Fruit fly (Drosophila melanogaster) whole organism, embryonic: Measurements from ENCODE around the gene Fbw5.
A peak's percentile ranks its signal among the peaks of the same experiment; 100 is the strongest.

Source experiments
- Atf6 ChIP-seq: fragments of 200-800 bp; sonication (Bioruptor generic); IDR thresholded peaks from 2 replicates; pipeline ENCODE4 v1.3.6; 2022; ENCODE audit warnings: missing biosample characterization, missing genetic modification characterization
- CG10366 ChIP-seq: fragments of 200-800 bp; sonication (Bioruptor generic); IDR thresholded peaks from 2 replicates; pipeline ENCODE4 v1.3.6; 2022; ENCODE audit warnings: missing biosample characterization, missing genetic modification characterization
- CG11456 ChIP-seq: fragments of 200-800 bp; sonication (Bioruptor generic); IDR thresholded peaks from 3 replicates; pipeline ENCODE4 v1.3.6; 2022; ENCODE audit warnings: missing biosample characterization, missing genetic modification characterization
- CG12236 ChIP-seq: fragments of 200-800 bp; sonication (Bioruptor generic); optimal IDR thresholded peaks from 2 replicates; lab custom pipeline; 2016; ENCODE audit warnings: missing biosample characterization, missing genetic modification characterization
- CG1233 ChIP-seq: fragments of 200-800 bp; sonication (Bioruptor generic); optimal IDR thresholded peaks from 4 replicates; lab custom pipeline; 2018; ENCODE audit warnings: missing biosample characterization, mild to moderate bottlenecking, missing genetic modification characterization
- CG12744 ChIP-seq: fragments of 200-800 bp; sonication (Bioruptor generic); optimal IDR thresholded peaks from 2 replicates; lab custom pipeline; 2016; ENCODE audit warnings: missing biosample characterization, missing genetic modification characterization
- CG12942 ChIP-seq: fragments of 200-800 bp; sonication (Bioruptor generic); optimal IDR thresholded peaks from 3 replicates; lab custom pipeline; 2016; ENCODE audit warnings: missing biosample characterization, missing genetic modification characterization
- CG13296 ChIP-seq: fragments of 200-800 bp; sonication (Bioruptor generic); optimal IDR thresholded peaks from 3 replicates; lab custom pipeline; 2018; ENCODE audit warnings: missing biosample characterization, mild to moderate bottlenecking, missing genetic modification characterization
- CG13424 ChIP-seq: fragments of 200-800 bp; sonication (Bioruptor generic); optimal IDR thresholded peaks from 2 replicates; lab custom pipeline; 2019; ENCODE audit warnings: missing biosample characterization, mild to moderate bottlenecking, missing genetic modification characterization, moderate library complexity
- CG14050 ChIP-seq: fragments of 200-800 bp; sonication (Bioruptor generic); IDR thresholded peaks from 3 replicates; pipeline ENCODE4 v1.3.6; 2022; ENCODE audit warnings: missing biosample characterization, missing genetic modification characterization
- CG1832 ChIP-seq: fragments of 200-800 bp; sonication (Bioruptor generic); optimal IDR thresholded peaks from 2 replicates; lab custom pipeline; 2017; ENCODE audit warnings: missing biosample characterization, mild to moderate bottlenecking, missing genetic modification characterization, inconsistent platforms
- CG2678 ChIP-seq: fragments of 200-800 bp; sonication (Bioruptor generic); optimal IDR thresholded peaks from 3 replicates; lab custom pipeline; 2019; ENCODE audit warnings: missing biosample characterization, mild to moderate bottlenecking, missing genetic modification characterization, moderate library complexity
- CG30431 ChIP-seq: fragments of 200-800 bp; sonication (Bioruptor generic); optimal IDR thresholded peaks from 2 replicates; lab custom pipeline; 2017; ENCODE audit warnings: missing biosample characterization, missing genetic modification characterization
- CG31388 ChIP-seq: fragments of 200-800 bp; sonication (Bioruptor generic); optimal IDR thresholded peaks from 2 replicates; lab custom pipeline; 2016; ENCODE audit warnings: missing biosample characterization, missing genetic modification characterization
- CG34376 ChIP-seq: fragments of 200-800 bp; sonication (Bioruptor generic); optimal IDR thresholded peaks from 2 replicates; lab custom pipeline; 2018; ENCODE audit warnings: missing biosample characterization, mild to moderate bottlenecking, missing genetic modification characterization
- CG7372 ChIP-seq: fragments of 200-800 bp; sonication (Bioruptor generic); IDR thresholded peaks from 2 replicates; pipeline ENCODE4 v1.3.6; 2022; ENCODE audit warnings: missing biosample characterization, missing genetic modification characterization
- CG9609 ChIP-seq: fragments of 200-800 bp; sonication (Bioruptor generic); optimal IDR thresholded peaks from 3 replicates; lab custom pipeline; 2016; ENCODE audit warnings: missing biosample characterization, missing genetic modification characterization
- CHES-1-like ChIP-seq: fragments of 200-800 bp; sonication (Bioruptor generic); optimal IDR thresholded peaks from 2 replicates; lab custom pipeline; 2016; ENCODE audit warnings: missing biosample characterization, missing genetic modification characterization
- D19A ChIP-seq: fragments of 200-800 bp; optimal IDR thresholded peaks from 3 replicates; lab custom pipeline; 2019; ENCODE audit warnings: missing biosample characterization, mild to moderate bottlenecking, missing genetic modification characterization, moderate library complexity
- Doc3 ChIP-seq: fragments of 200-800 bp; sonication (Bioruptor generic); IDR thresholded peaks from 3 replicates; pipeline ENCODE4 v1.3.6; 2022; ENCODE audit warnings: missing biosample characterization, missing genetic modification characterization; ENCODE audit not compliant: partially characterized antibody
- E2f2 ChIP-seq: fragments of 200-800 bp; sonication (Bioruptor generic); IDR thresholded peaks from 2 replicates; pipeline ENCODE4 v1.3.6; 2022; ENCODE audit warnings: missing biosample characterization, missing genetic modification characterization
- Eip74EF ChIP-seq, 2 experiments: fragments of 200-800 bp in 1 of 2; fragments of >200 bp in 1 of 2; sonication (Bioruptor generic) in 1 of 2; optimal IDR thresholded peaks; 2 replicates each; lab custom pipeline; 2017 to 2019; ENCODE audit warnings: missing biosample characterization in 2 of 2, missing genetic modification characterization in 2 of 2, mild to moderate bottlenecking in 1 of 2, moderate library complexity in 1 of 2
- Hey ChIP-seq: fragments of 200-800 bp; sonication (Bioruptor generic); optimal IDR thresholded peaks from 3 replicates; lab custom pipeline; 2018; ENCODE audit warnings: missing biosample characterization, mild to moderate bottlenecking, missing genetic modification characterization
- Hsf ChIP-seq: fragments of 200-800 bp; sonication (Bioruptor generic); optimal IDR thresholded peaks from 3 replicates; lab custom pipeline; 2016; ENCODE audit warnings: missing biosample characterization, missing genetic modification characterization
- Myb ChIP-seq: fragments of 200-800 bp; sonication (Bioruptor generic); optimal IDR thresholded peaks from 2 replicates; lab custom pipeline; 2016; ENCODE audit warnings: missing biosample characterization, missing genetic modification characterization
- Nf-YB ChIP-seq: fragments of 200-800 bp; sonication (Bioruptor generic); optimal IDR thresholded peaks from 3 replicates; lab custom pipeline; 2019; ENCODE audit warnings: missing biosample characterization, mild to moderate bottlenecking, missing genetic modification characterization, moderate library complexity
- Ravus ChIP-seq: fragments of 200-800 bp; sonication (Bioruptor generic); IDR thresholded peaks from 2 replicates; pipeline ENCODE4 v1.3.6; 2022; ENCODE audit warnings: missing biosample characterization, missing genetic modification characterization
- Xrp1 ChIP-seq: fragments of 200-800 bp; sonication (Bioruptor generic); IDR thresholded peaks from 2 replicates; pipeline ENCODE4 v1.3.6; 2022; ENCODE audit warnings: missing biosample characterization, missing genetic modification characterization
- YL-1 ChIP-seq: fragments of 200-800 bp; sonication (Bioruptor generic); optimal IDR thresholded peaks from 3 replicates; lab custom pipeline; 2017; ENCODE audit warnings: missing biosample characterization, mild to moderate bottlenecking, missing genetic modification characterization
- ac ChIP-seq: fragments of 200-800 bp; sonication (Bioruptor generic); optimal IDR thresholded peaks from 3 replicates; lab custom pipeline; 2017; ENCODE audit warnings: missing biosample characterization, mild to moderate bottlenecking, missing genetic modification characterization
- ase ChIP-seq: fragments of 200-800 bp; sonication (Bioruptor generic); IDR thresholded peaks from 3 replicates; pipeline ENCODE4 v1.3.6; 2022; ENCODE audit warnings: missing biosample characterization, missing genetic modification characterization
- cg ChIP-seq: fragments of 200-800 bp; sonication (Bioruptor generic); optimal IDR thresholded peaks from 3 replicates; lab custom pipeline; 2019; ENCODE audit warnings: missing biosample characterization, mild to moderate bottlenecking, missing genetic modification characterization, moderate library complexity
- ci ChIP-seq: fragments of 200-800 bp; sonication (Bioruptor generic); IDR thresholded peaks from 3 replicates; pipeline ENCODE4 v1.3.6; 2022; ENCODE audit warnings: missing biosample characterization, missing genetic modification characterization
- crp ChIP-seq, 2 experiments: fragments of 200-800 bp; sonication (Bioruptor generic); optimal IDR thresholded peaks; 2 replicates in 1 of 2; 3 replicates in 1 of 2; lab custom pipeline; 2017; ENCODE audit warnings: missing biosample characterization in 2 of 2, missing genetic modification characterization in 2 of 2, mild to moderate bottlenecking in 1 of 2, moderate library complexity in 1 of 2
- dimm ChIP-seq: fragments of 200-800 bp; sonication (Bioruptor generic); IDR thresholded peaks from 2 replicates; pipeline ENCODE4 v1.3.6; 2022; ENCODE audit warnings: missing biosample characterization, missing genetic modification characterization
- esg ChIP-seq: fragments of 200-800 bp; sonication (Bioruptor generic); conservative IDR thresholded peaks from 2 replicates; pipeline ENCODE4 v1.3.6; 2022; ENCODE audit warnings: missing biosample characterization, missing genetic modification characterization
- gcm2 ChIP-seq: fragments of 200-800 bp; sonication (Bioruptor generic); optimal IDR thresholded peaks from 2 replicates; lab custom pipeline; 2016; ENCODE audit warnings: missing biosample characterization, missing genetic modification characterization
- gem ChIP-seq: fragments of 200-800 bp; sonication (Bioruptor generic); optimal IDR thresholded peaks from 2 replicates; lab custom pipeline; 2019; ENCODE audit warnings: missing biosample characterization, mild to moderate bottlenecking, missing genetic modification characterization, moderate library complexity
- jigr1 ChIP-seq: fragments of 200-800 bp; sonication (Bioruptor generic); IDR thresholded peaks from 3 replicates; pipeline ENCODE4 v1.3.6; 2022; ENCODE audit warnings: missing biosample characterization, missing genetic modification characterization
- lab ChIP-seq: fragments of 200-800 bp; sonication (Bioruptor generic); optimal IDR thresholded peaks from 3 replicates; lab custom pipeline; 2017; ENCODE audit warnings: missing biosample characterization, missing genetic modification characterization, mild to moderate bottlenecking, moderate library complexity, missing genetic modification reagents
- lbe ChIP-seq: fragments of 200-800 bp; sonication (Bioruptor generic); optimal IDR thresholded peaks from 2 replicates; lab custom pipeline; 2016; ENCODE audit warnings: missing biosample characterization, mild to moderate bottlenecking, missing genetic modification characterization
- oc ChIP-seq: fragments of 200-800 bp; sonication (Bioruptor generic); optimal IDR thresholded peaks from 2 replicates; lab custom pipeline; 2018; ENCODE audit warnings: missing biosample characterization, mild to moderate bottlenecking, missing genetic modification characterization, moderate library complexity
- pan ChIP-seq, 4 experiments: fragments of >200 bp in 3 of 4; fragments of 200-800 bp in 1 of 4; sonication (Bioruptor generic) in 1 of 4; optimal IDR thresholded peaks in 3 of 4; IDR thresholded peaks in 1 of 4; 2 replicates each; pipeline versions ENCODE4 v1.3.6 to Lab custom; 2017 to 2022; ENCODE audit warnings: missing biosample characterization in 2 of 4, missing genetic modification characterization in 2 of 4, mixed read lengths in 1 of 4
- ranshi ChIP-seq: fragments of 200-800 bp; sonication (Bioruptor generic); IDR thresholded peaks from 2 replicates; pipeline ENCODE4 v1.3.6; 2022; ENCODE audit warnings: missing biosample characterization, missing genetic modification characterization
- repo ChIP-seq: fragments of 200-800 bp; sonication (Bioruptor generic); optimal IDR thresholded peaks from 2 replicates; lab custom pipeline; 2016; ENCODE audit warnings: missing biosample characterization, missing genetic modification characterization
- sens ChIP-seq: fragments of 200-800 bp; sonication (Bioruptor generic); peaks from one replicate; lab custom pipeline; 2016; ENCODE audit warnings: missing biosample characterization, missing genetic modification characterization
- slbo ChIP-seq: fragments of 200-800 bp; sonication (Bioruptor generic); IDR thresholded peaks from 2 replicates; pipeline ENCODE4 v1.3.6; 2022; ENCODE audit warnings: missing biosample characterization, missing genetic modification characterization
- unc-4 ChIP-seq: fragments of 200-800 bp; sonication (Bioruptor generic); IDR thresholded peaks from 2 replicates; pipeline ENCODE4 v1.3.6; 2022; ENCODE audit warnings: missing biosample characterization, missing genetic modification characterization; ENCODE audit not compliant: partially characterized antibody
- zen2 ChIP-seq: fragments of 200-800 bp; sonication (Bioruptor generic); IDR thresholded peaks from 3 replicates; pipeline ENCODE4 v1.3.6; 2022; ENCODE audit warnings: missing biosample characterization, missing genetic modification characterization; ENCODE audit not compliant: partially characterized antibody

The Fbw5 gene

dm6 chr2L:6019352-6020131 is 46.2 kb downstream of the Fbw5 start, which contains the start of gene H2.0 (continued):
- no peak for TF ChIP-seq jigr1 (GFP tag; lab: Robert Waterston, UW)
- TF ChIP-seq CG12744 (GFP tag; lab: Kevin White, UChicago) = no peak
- no peak for TF ChIP-seq Ravus (GFP tag; lab: Robert Waterston, UW)
- TF ChIP-seq CHES-1-like (GFP tag; lab: Kevin White, UChicago) = no peak
- no peak for TF ChIP-seq lbe (GFP tag; lab: Kevin White, UChicago)
- TF ChIP-seq CG7372 (GFP tag; lab: Robert Waterston, UW) = no peak
- TF ChIP-seq repo (GFP tag; lab: Kevin White, UChicago) = no peak
- TF ChIP-seq E2f2 (GFP tag; lab: Robert Waterston, UW) = no peak
- peak; percentile 27 for TF ChIP-seq lab (GFP tag; lab: Kevin White, UChicago)
- TF ChIP-seq CG13296 (GFP tag; lab: Kevin White, UChicago) = no peak
- TF ChIP-seq Eip74EF (GFP tag; optimal IDR thresholded peaks at IDR 0.05; lab: Kevin White, UChicago) = no peak
- no peak for TF ChIP-seq ase (GFP tag; lab: Robert Waterston, UW)
- TF ChIP-seq gcm2 = no peak
- no peak for TF ChIP-seq unc-4
- no peak for TF ChIP-seq CG34376 (GFP tag; lab: Kevin White, UChicago)
- peak; percentile 40; the same call in 1 of the 3 replicates for TF ChIP-seq ci (GFP tag; lab: Robert Waterston, UW)
- peak; percentile 50 for TF ChIP-seq CG1832 (GFP tag; lab: Kevin White, UChicago)
- no peak for TF ChIP-seq CG9609 (GFP tag; lab: Kevin White, UChicago)
- TF ChIP-seq D19A (tag; lab: Kevin White, UChicago) = peak; percentile 35
- TF ChIP-seq gem (tag; lab: Kevin White, UChicago) = peak; percentile 68
- TF ChIP-seq crp (GFP tag; optimal IDR thresholded peaks at IDR 0.05; lab: Kevin White, UChicago) = no peak
- TF ChIP-seq pan (optimal IDR thresholded peaks at IDR 0.05; lab: Kevin White, UChicago) = no peak
- no peak for TF ChIP-seq pan (GFP tag; optimal IDR thresholded peaks at IDR 0.05 in 1 of 2, IDR thresholded peaks at IDR 0.05 in 1 of 2)
- TF ChIP-seq CG12236 = no peak
- TF ChIP-seq ac (GFP tag; lab: Kevin White, UChicago) = peak; percentile 24
- TF ChIP-seq esg = peak; percentile 37; the same call in 1 of the 2 replicates
- TF ChIP-seq CG12942 (GFP tag; lab: Kevin White, UChicago) = no peak
- TF ChIP-seq Hsf (GFP tag; lab: Kevin White, UChicago) = no peak
- TF ChIP-seq Nf-YB = peak; percentile 97
- no peak for TF ChIP-seq CG30431 (GFP tag; lab: Kevin White, UChicago)
- TF ChIP-seq Myb = no peak
- no peak for TF ChIP-seq YL-1
- TF ChIP-seq CG11456 (GFP tag; lab: Robert Waterston, UW) = 0 out of 3 replicates have a peak, but pooled peaks have one; percentile 34
- TF ChIP-seq Hey (tag; lab: Kevin White, UChicago) = no peak
- TF ChIP-seq Doc3 = no peak
- TF ChIP-seq Atf6 = no peak
- no peak for TF ChIP-seq CG10366
- TF ChIP-seq dimm (GFP tag; lab: Robert Waterston, UW) = no peak
- TF ChIP-seq oc = peak; percentile 6
- peak; percentile 81 for TF ChIP-seq sens (GFP tag; lab: Kevin White, UChicago)
- peak; percentile 78 for TF ChIP-seq cg (GFP tag; lab: Kevin White, UChicago)
- no peak for TF ChIP-seq zen2 (GFP tag; lab: Robert Waterston, UW)
- TF ChIP-seq CG1233 = peak; percentile 30
- TF ChIP-seq CG13424 (tag; lab: Kevin White, UChicago) = peak; percentile 23
- TF ChIP-seq Xrp1 (GFP tag; lab: Robert Waterston, UW) = peak; percentile 47; the same call in 1 of the 2 replicates
- TF ChIP-seq CG14050 (GFP tag; lab: Robert Waterston, UW) = no peak
- TF ChIP-seq CG31388 (GFP tag; lab: Kevin White, UChicago) = no peak
- TF ChIP-seq CG2678 (tag; lab: Kevin White, UChicago) = peak; percentile 52
- TF ChIP-seq slbo (GFP tag; lab: Robert Waterston, UW) = no peak
- no peak for TF ChIP-seq ranshi (GFP tag; lab: Robert Waterston, UW)
